Fruit fly (Drosophila melanogaster): Measurements from ENCODE around the gene CG15456.

- TF ChIP-seq insv (optimal IDR thresholded peaks at IDR 0.05) (no peak), Myc (optimal IDR thresholded peaks at IDR 0.05) (no peak), ttk (optimal IDR thresholded peaks at IDR 0.05) (no peak), psq (optimal IDR thresholded peaks at IDR 0.05) (no peak)
Measured at dm6 chrX:20413481-20413880, 13.4 kb downstream of the CG15456 start, which contains the start of gene CG15459.
